Worm (Caenorhabditis elegans) whole organism, L2 larva: ENCODE results near the gene F25D1.3.

ENCODE experiments used
- C34F6.9 ChIP-seq: fragments of 150-350 bp; optimal IDR thresholded peaks from 2 replicates; lab custom pipeline; 2014; ENCODE audit warnings: missing biosample characterization, missing genetic modification characterization
- F13H6.1 ChIP-seq: sonication (generic microtip); optimal IDR thresholded peaks from 2 replicates; lab custom pipeline; 2016; ENCODE audit warnings: missing genetic modification characterization, missing compliant biosample characterization
- R02D3.7 ChIP-seq: fragments of 150-350 bp; optimal IDR thresholded peaks from 2 replicates; lab custom pipeline; 2014; ENCODE audit warnings: missing biosample characterization, missing genetic modification characterization
- Y55F3AM.14 ChIP-seq: fragments of 200-800 bp; sonication (Bioruptor generic); optimal IDR thresholded peaks from 2 replicates; lab custom pipeline; 2018; ENCODE audit warnings: mild to moderate bottlenecking, missing genetic modification characterization, missing compliant biosample characterization
- ZK546.5 ChIP-seq: sonication (generic microtip); optimal IDR thresholded peaks from 2 replicates; lab custom pipeline; 2017; ENCODE audit warnings: missing biosample characterization, missing genetic modification characterization
- alr-1 ChIP-seq: fragments of 150-350 bp; optimal IDR thresholded peaks from 2 replicates; lab custom pipeline; 2014; ENCODE audit warnings: missing biosample characterization, missing genetic modification characterization
- aly-2 ChIP-seq: fragments of 150-350 bp; optimal IDR thresholded peaks from 2 replicates; lab custom pipeline; 2014; ENCODE audit warnings: missing biosample characterization, missing genetic modification characterization
- ama-1 ChIP-seq: fragments of 150-350 bp; optimal IDR thresholded peaks from 2 replicates; lab custom pipeline; 2018; ENCODE audit warnings: inconsistent platforms
- blmp-1 ChIP-seq: sonication (generic microtip); optimal IDR thresholded peaks from 2 replicates; lab custom pipeline; 2017; ENCODE audit warnings: missing genetic modification characterization, mild to moderate bottlenecking, missing compliant biosample characterization, antibody characterized with exemption, moderate library complexity; ENCODE audit not compliant: insufficient read depth
- ceh-16 ChIP-seq: fragments of 150-350 bp; optimal IDR thresholded peaks from 2 replicates; lab custom pipeline; 2014; ENCODE audit warnings: missing biosample characterization, missing genetic modification characterization
- ceh-82 ChIP-seq: fragments of 150-350 bp; optimal IDR thresholded peaks from 2 replicates; lab custom pipeline; 2014; ENCODE audit warnings: missing biosample characterization, missing genetic modification characterization
- crh-2 ChIP-seq: sonication (generic microtip); optimal IDR thresholded peaks from 2 replicates; lab custom pipeline; 2017; ENCODE audit warnings: missing biosample characterization, missing genetic modification characterization
- dmd-4 ChIP-seq: sonication (generic microtip); optimal IDR thresholded peaks from 2 replicates; lab custom pipeline; 2017; ENCODE audit warnings: missing biosample characterization, missing genetic modification characterization
- egl-27 ChIP-seq: sonication (generic microtip); optimal IDR thresholded peaks from 3 replicates; lab custom pipeline; 2017; ENCODE audit warnings: missing biosample characterization, missing genetic modification reagents, missing genetic modification characterization
- elt-1 ChIP-seq: fragments of 150-350 bp; optimal IDR thresholded peaks from 2 replicates; lab custom pipeline; 2014; ENCODE audit warnings: missing biosample characterization, missing genetic modification characterization
- elt-3 ChIP-seq: sonication (generic microtip); optimal IDR thresholded peaks from 2 replicates; lab custom pipeline; 2017; ENCODE audit warnings: missing biosample characterization, missing genetic modification characterization
- fos-1 ChIP-seq: fragments of 150-350 bp; optimal IDR thresholded peaks from 2 replicates; lab custom pipeline; 2014; ENCODE audit warnings: missing biosample characterization, missing genetic modification characterization
- gmeb-1 ChIP-seq: fragments of 150-350 bp; optimal IDR thresholded peaks from 2 replicates; lab custom pipeline; 2014; ENCODE audit warnings: missing biosample characterization, missing genetic modification characterization
- lin-11 ChIP-seq: fragments of 150-350 bp; sonication (generic microtip); optimal IDR thresholded peaks from 2 replicates; lab custom pipeline; 2014; ENCODE audit warnings: missing biosample characterization, missing genetic modification characterization, inconsistent platforms, mixed read lengths
- lin-13 ChIP-seq: fragments of 150-350 bp; optimal IDR thresholded peaks from 2 replicates; lab custom pipeline; 2014; ENCODE audit warnings: missing biosample characterization, missing genetic modification reagents, missing genetic modification characterization
- lin-39 ChIP-seq: fragments of 150-350 bp; optimal IDR thresholded peaks from 2 replicates; lab custom pipeline; 2014; ENCODE audit warnings: missing biosample characterization, missing genetic modification reagents, missing genetic modification characterization
- lsy-2 ChIP-seq, 2 experiments: fragments of 150-350 bp in 1 of 2; sonication (generic microtip) in 1 of 2; optimal IDR thresholded peaks; 2 replicates each; lab custom pipeline; 2014 to 2017; ENCODE audit warnings: missing biosample characterization in 2 of 2, missing genetic modification characterization in 2 of 2
- mab-5 ChIP-seq: fragments of 150-350 bp; optimal IDR thresholded peaks from 2 replicates; lab custom pipeline; 2014; ENCODE audit warnings: missing biosample characterization, missing genetic modification characterization
- mbf-1 ChIP-seq: sonication (generic microtip); optimal IDR thresholded peaks from 2 replicates; lab custom pipeline; 2017; ENCODE audit warnings: missing biosample characterization, missing genetic modification characterization
- mdl-1 ChIP-seq, 2 experiments: fragments of 150-350 bp in 1 of 2; sonication (generic microtip) in 1 of 2; optimal IDR thresholded peaks; 2 replicates each; lab custom pipeline; 2017; ENCODE audit warnings: missing biosample characterization in 2 of 2, missing genetic modification characterization in 2 of 2
- nhr-10 ChIP-seq: sonication (generic microtip); optimal IDR thresholded peaks from 2 replicates; lab custom pipeline; 2017; ENCODE audit warnings: missing biosample characterization, missing genetic modification characterization
- nhr-11 ChIP-seq: fragments of 150-350 bp; optimal IDR thresholded peaks from 2 replicates; lab custom pipeline; 2014; ENCODE audit warnings: missing biosample characterization, missing genetic modification characterization
- nhr-12 ChIP-seq: fragments of 150-350 bp; optimal IDR thresholded peaks from 2 replicates; lab custom pipeline; 2014; ENCODE audit warnings: missing biosample characterization, missing genetic modification characterization
- nhr-129 ChIP-seq: fragments of 150-350 bp; optimal IDR thresholded peaks from 2 replicates; lab custom pipeline; 2014; ENCODE audit warnings: missing biosample characterization, missing genetic modification characterization
- nhr-21 ChIP-seq: fragments of 150-350 bp; optimal IDR thresholded peaks from 2 replicates; lab custom pipeline; 2014; ENCODE audit warnings: missing biosample characterization, missing genetic modification characterization
- nhr-23 ChIP-seq: fragments of 150-350 bp; optimal IDR thresholded peaks from 2 replicates; lab custom pipeline; 2014; ENCODE audit warnings: missing biosample characterization, missing genetic modification reagents, missing genetic modification characterization
- nhr-237 ChIP-seq: fragments of 150-350 bp; optimal IDR thresholded peaks from 2 replicates; lab custom pipeline; 2014; ENCODE audit warnings: missing biosample characterization, missing genetic modification characterization
- nhr-25 ChIP-seq: fragments of 150-350 bp; sonication (generic microtip); optimal IDR thresholded peaks from 3 replicates; lab custom pipeline; 2014; ENCODE audit warnings: missing biosample characterization, missing genetic modification characterization
- nhr-6 ChIP-seq: fragments of 150-350 bp; optimal IDR thresholded peaks from 2 replicates; lab custom pipeline; 2014; ENCODE audit warnings: missing biosample characterization, missing genetic modification characterization
- nhr-77 ChIP-seq: fragments of 150-350 bp; optimal IDR thresholded peaks from 2 replicates; lab custom pipeline; 2014; ENCODE audit warnings: missing biosample characterization, missing genetic modification characterization
- peb-1 ChIP-seq: fragments of 150-350 bp; optimal IDR thresholded peaks from 2 replicates; lab custom pipeline; 2014; ENCODE audit warnings: missing biosample characterization, missing genetic modification characterization
- sem-4 ChIP-seq: fragments of 150-350 bp; optimal IDR thresholded peaks from 2 replicates; lab custom pipeline; 2014; ENCODE audit warnings: missing biosample characterization, missing genetic modification reagents, missing genetic modification characterization
- skn-1 ChIP-seq: sonication (generic microtip); optimal IDR thresholded peaks from 2 replicates; lab custom pipeline; 2017; ENCODE audit warnings: missing biosample characterization, missing genetic modification characterization
- sma-3 ChIP-seq: sonication (generic microtip); optimal IDR thresholded peaks from 2 replicates; lab custom pipeline; 2016; ENCODE audit warnings: missing genetic modification reagents, missing genetic modification characterization, missing compliant biosample characterization
- sma-9 ChIP-seq, 2 experiments: fragments of 150-350 bp in 1 of 2; sonication (generic microtip) in 1 of 2; optimal IDR thresholded peaks; 2 replicates each; lab custom pipeline; 2014 to 2016; ENCODE audit warnings: missing genetic modification characterization in 2 of 2, mild to moderate bottlenecking in 1 of 2, missing biosample characterization in 1 of 2, missing compliant biosample characterization in 1 of 2, missing genetic modification reagents in 1 of 2, moderate library complexity in 1 of 2
- snpc-4 ChIP-seq: fragments of 150-350 bp; optimal IDR thresholded peaks from 2 replicates; lab custom pipeline; 2014; ENCODE audit warnings: missing biosample characterization, missing genetic modification characterization
- unc-39 ChIP-seq: fragments of 150-350 bp; optimal IDR thresholded peaks from 2 replicates; lab custom pipeline; 2014; ENCODE audit warnings: missing biosample characterization, missing genetic modification characterization
- unc-55 ChIP-seq: fragments of 150-350 bp; sonication (generic microtip); optimal IDR thresholded peaks from 3 replicates; lab custom pipeline; 2014; ENCODE audit warnings: missing biosample characterization, missing genetic modification reagents, missing genetic modification characterization
- unc-62 ChIP-seq: fragments of 150-350 bp; optimal IDR thresholded peaks from 2 replicates; lab custom pipeline; 2014; ENCODE audit warnings: missing biosample characterization, missing genetic modification reagents, missing genetic modification characterization
- zag-1 ChIP-seq: fragments of 150-350 bp; optimal IDR thresholded peaks from 2 replicates; lab custom pipeline; 2014; ENCODE audit warnings: missing biosample characterization, missing genetic modification characterization
- ztf-1 ChIP-seq: fragments of 200-800 bp; sonication (Bioruptor generic); conservative IDR thresholded peaks from 2 replicates; pipeline ENCODE4 v1.3.6; 2022; ENCODE audit warnings: missing genetic modification characterization, missing compliant biosample characterization
- ztf-11 ChIP-seq: sonication (generic microtip); optimal IDR thresholded peaks from 2 replicates; lab custom pipeline; 2017; ENCODE audit warnings: missing biosample characterization, missing genetic modification characterization
- ztf-4 ChIP-seq: fragments of 150-350 bp; optimal IDR thresholded peaks from 2 replicates; lab custom pipeline; 2014; ENCODE audit warnings: missing biosample characterization, missing genetic modification characterization

Gene F25D1.3

DNA sequence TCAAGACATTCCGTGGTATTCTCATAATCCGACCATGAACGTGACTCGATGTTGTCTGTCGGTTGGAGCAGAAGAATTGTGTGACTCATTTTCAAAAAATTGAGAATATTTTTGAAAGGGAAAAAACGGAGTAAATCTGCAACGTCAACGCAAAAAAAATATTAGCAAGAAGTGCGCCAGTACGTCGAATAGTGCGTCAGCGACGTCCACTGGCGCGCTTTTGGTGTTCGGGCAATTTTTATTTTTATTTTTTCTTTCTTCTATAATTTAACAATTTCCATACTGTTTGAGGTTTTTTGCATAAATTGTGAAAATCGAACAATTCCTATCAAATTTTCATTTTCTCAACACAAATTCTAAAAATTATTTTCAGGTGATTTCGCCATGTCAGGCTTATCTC lies 50.4 kb downstream of the F25D1.3 start, which contains the start of the genes erh-1 and lpd-9:
Gene erh-1 (minus strand): TSS at position 204 of the 400 bp plus-strand sequence.
Gene lpd-9 (plus strand): TSS at position 368 of the 400 bp plus-strand sequence.
- no peak for TF ChIP-seq ceh-82 (tag; lab: Kevin White, UChicago)
- TF ChIP-seq nhr-237, result no peak
- peak; percentile 50 for TF ChIP-seq lin-13 (GFP tag; lab: Kevin White, UChicago)
- peak; percentile 79 for TF ChIP-seq F13H6.1
- peak; percentile 90 for TF ChIP-seq C34F6.9 (tag; lab: Kevin White, UChicago)
- TF ChIP-seq sem-4, result peak; percentile 25
- peak; percentile 17 for TF ChIP-seq blmp-1 (tag; lab: Kevin White, UChicago)
- TF ChIP-seq Y55F3AM.14, result no peak
- no peak for TF ChIP-seq dmd-4 (tag; lab: Kevin White, UChicago)
- TF ChIP-seq lsy-2 (tag; optimal IDR thresholded peaks at IDR 0.05; lab: Kevin White, UChicago), result peak; percentile 81 to 86
- no peak for TF ChIP-seq lin-39 (tag; lab: Kevin White, UChicago)
- no peak for TF ChIP-seq unc-62 (GFP tag; lab: Kevin White, UChicago)
- peak; percentile 85 for TF ChIP-seq sma-9 (GFP tag; optimal IDR thresholded peaks at IDR 0.05; lab: Kevin White, UChicago)
- TF ChIP-seq sma-9 (tag; optimal IDR thresholded peaks at IDR 0.05; lab: Kevin White, UChicago), result no peak
- peak; percentile 65 for TF ChIP-seq sma-3
- no peak for TF ChIP-seq ztf-4 (tag; lab: Kevin White, UChicago)
- peak; percentile 56 for TF ChIP-seq lin-11 (tag; lab: Kevin White, UChicago)
- no peak for TF ChIP-seq nhr-23 (tag; lab: Kevin White, UChicago)
- no peak for TF ChIP-seq peb-1
- TF ChIP-seq elt-3 (tag; lab: Kevin White, UChicago), result no peak
- TF ChIP-seq unc-39 (tag; lab: Kevin White, UChicago), result no peak
- no peak for TF ChIP-seq ZK546.5
- no peak for TF ChIP-seq nhr-12
- no peak for TF ChIP-seq nhr-11 (tag; lab: Kevin White, UChicago)
- no peak for TF ChIP-seq ama-1
- no peak for TF ChIP-seq skn-1 (tag; lab: Kevin White, UChicago)
- no peak for TF ChIP-seq mbf-1 (tag; lab: Kevin White, UChicago)
- peak; percentile 72 for TF ChIP-seq mab-5
- TF ChIP-seq snpc-4 (tag; lab: Kevin White, UChicago), result peak; percentile 49
- TF ChIP-seq crh-2 (tag; lab: Kevin White, UChicago), result peak; percentile 59
- TF ChIP-seq aly-2 (tag; lab: Kevin White, UChicago), result no peak
- peak; percentile 89 for TF ChIP-seq unc-55 (GFP tag; lab: Kevin White, UChicago)
- no peak for TF ChIP-seq ztf-1
- TF ChIP-seq nhr-25 (tag; lab: Kevin White, UChicago), result no peak
- TF ChIP-seq nhr-77, result no peak
- TF ChIP-seq nhr-10 (tag; lab: Kevin White, UChicago), result peak; percentile 25
- TF ChIP-seq nhr-21 (tag; lab: Kevin White, UChicago), result peak; percentile 61
- peak; percentile 29 for TF ChIP-seq fos-1 (tag; lab: Kevin White, UChicago)
- peak; percentile 2 for TF ChIP-seq R02D3.7 (tag; lab: Kevin White, UChicago)
- TF ChIP-seq mdl-1 (tag; optimal IDR thresholded peaks at IDR 0.05; lab: Kevin White, UChicago), result no peak
- peak; percentile 85 for TF ChIP-seq gmeb-1 (tag; lab: Kevin White, UChicago)
- peak; percentile 51 for TF ChIP-seq nhr-129
- TF ChIP-seq zag-1 (tag; lab: Kevin White, UChicago), result no peak
- TF ChIP-seq alr-1 (tag; lab: Kevin White, UChicago), result no peak
- no peak for TF ChIP-seq elt-1
- TF ChIP-seq ceh-16 (tag; lab: Kevin White, UChicago), result no peak
- TF ChIP-seq ztf-11 (tag; lab: Kevin White, UChicago), result no peak
- no peak for TF ChIP-seq nhr-6 (tag; lab: Kevin White, UChicago)
- TF ChIP-seq egl-27 (tag; lab: Kevin White, UChicago), result peak; percentile 79
